Worm (Caenorhabditis elegans) whole organism, L2 larva: ENCODE measurements around the gene syf-2.

Experiments used
- C34F6.9 ChIP-seq: fragments of 150-350 bp; optimal IDR thresholded peaks from 2 replicates; lab custom pipeline; 2014; ENCODE audit warnings: missing biosample characterization, missing genetic modification characterization
- F13H6.1 ChIP-seq: sonication (generic microtip); optimal IDR thresholded peaks from 2 replicates; lab custom pipeline; 2016; ENCODE audit warnings: missing genetic modification characterization, missing compliant biosample characterization
- R02D3.7 ChIP-seq: fragments of 150-350 bp; optimal IDR thresholded peaks from 2 replicates; lab custom pipeline; 2014; ENCODE audit warnings: missing biosample characterization, missing genetic modification characterization
- Y55F3AM.14 ChIP-seq: fragments of 200-800 bp; sonication (Bioruptor generic); optimal IDR thresholded peaks from 2 replicates; lab custom pipeline; 2018; ENCODE audit warnings: mild to moderate bottlenecking, missing genetic modification characterization, missing compliant biosample characterization
- ZK546.5 ChIP-seq: sonication (generic microtip); optimal IDR thresholded peaks from 2 replicates; lab custom pipeline; 2017; ENCODE audit warnings: missing biosample characterization, missing genetic modification characterization
- alr-1 ChIP-seq: fragments of 150-350 bp; optimal IDR thresholded peaks from 2 replicates; lab custom pipeline; 2014; ENCODE audit warnings: missing biosample characterization, missing genetic modification characterization
- aly-2 ChIP-seq: fragments of 150-350 bp; optimal IDR thresholded peaks from 2 replicates; lab custom pipeline; 2014; ENCODE audit warnings: missing biosample characterization, missing genetic modification characterization
- ama-1 ChIP-seq: fragments of 150-350 bp; optimal IDR thresholded peaks from 2 replicates; lab custom pipeline; 2018; ENCODE audit warnings: inconsistent platforms
- blmp-1 ChIP-seq: sonication (generic microtip); optimal IDR thresholded peaks from 2 replicates; lab custom pipeline; 2017; ENCODE audit warnings: missing genetic modification characterization, mild to moderate bottlenecking, missing compliant biosample characterization, antibody characterized with exemption, moderate library complexity; ENCODE audit not compliant: insufficient read depth
- ceh-16 ChIP-seq: fragments of 150-350 bp; optimal IDR thresholded peaks from 2 replicates; lab custom pipeline; 2014; ENCODE audit warnings: missing biosample characterization, missing genetic modification characterization
- ceh-82 ChIP-seq: fragments of 150-350 bp; optimal IDR thresholded peaks from 2 replicates; lab custom pipeline; 2014; ENCODE audit warnings: missing biosample characterization, missing genetic modification characterization
- crh-2 ChIP-seq: sonication (generic microtip); optimal IDR thresholded peaks from 2 replicates; lab custom pipeline; 2017; ENCODE audit warnings: missing biosample characterization, missing genetic modification characterization
- dmd-4 ChIP-seq: sonication (generic microtip); optimal IDR thresholded peaks from 2 replicates; lab custom pipeline; 2017; ENCODE audit warnings: missing biosample characterization, missing genetic modification characterization
- egl-27 ChIP-seq: sonication (generic microtip); optimal IDR thresholded peaks from 3 replicates; lab custom pipeline; 2017; ENCODE audit warnings: missing biosample characterization, missing genetic modification reagents, missing genetic modification characterization
- elt-1 ChIP-seq: fragments of 150-350 bp; optimal IDR thresholded peaks from 2 replicates; lab custom pipeline; 2014; ENCODE audit warnings: missing biosample characterization, missing genetic modification characterization
- elt-3 ChIP-seq: sonication (generic microtip); optimal IDR thresholded peaks from 2 replicates; lab custom pipeline; 2017; ENCODE audit warnings: missing biosample characterization, missing genetic modification characterization
- fos-1 ChIP-seq: fragments of 150-350 bp; optimal IDR thresholded peaks from 2 replicates; lab custom pipeline; 2014; ENCODE audit warnings: missing biosample characterization, missing genetic modification characterization
- gmeb-1 ChIP-seq: fragments of 150-350 bp; optimal IDR thresholded peaks from 2 replicates; lab custom pipeline; 2014; ENCODE audit warnings: missing biosample characterization, missing genetic modification characterization
- lin-11 ChIP-seq: fragments of 150-350 bp; sonication (generic microtip); optimal IDR thresholded peaks from 2 replicates; lab custom pipeline; 2014; ENCODE audit warnings: missing biosample characterization, missing genetic modification characterization, inconsistent platforms, mixed read lengths
- lin-13 ChIP-seq: fragments of 150-350 bp; optimal IDR thresholded peaks from 2 replicates; lab custom pipeline; 2014; ENCODE audit warnings: missing biosample characterization, missing genetic modification reagents, missing genetic modification characterization
- lin-39 ChIP-seq: fragments of 150-350 bp; optimal IDR thresholded peaks from 2 replicates; lab custom pipeline; 2014; ENCODE audit warnings: missing biosample characterization, missing genetic modification reagents, missing genetic modification characterization
- lsy-2 ChIP-seq, 2 experiments: fragments of 150-350 bp in 1 of 2; sonication (generic microtip) in 1 of 2; optimal IDR thresholded peaks; 2 replicates each; lab custom pipeline; 2014 to 2017; ENCODE audit warnings: missing biosample characterization in 2 of 2, missing genetic modification characterization in 2 of 2
- mab-5 ChIP-seq: fragments of 150-350 bp; optimal IDR thresholded peaks from 2 replicates; lab custom pipeline; 2014; ENCODE audit warnings: missing biosample characterization, missing genetic modification characterization
- mbf-1 ChIP-seq: sonication (generic microtip); optimal IDR thresholded peaks from 2 replicates; lab custom pipeline; 2017; ENCODE audit warnings: missing biosample characterization, missing genetic modification characterization
- mdl-1 ChIP-seq, 2 experiments: fragments of 150-350 bp in 1 of 2; sonication (generic microtip) in 1 of 2; optimal IDR thresholded peaks; 2 replicates each; lab custom pipeline; 2017; ENCODE audit warnings: missing biosample characterization in 2 of 2, missing genetic modification characterization in 2 of 2
- nhr-10 ChIP-seq: sonication (generic microtip); optimal IDR thresholded peaks from 2 replicates; lab custom pipeline; 2017; ENCODE audit warnings: missing biosample characterization, missing genetic modification characterization
- nhr-11 ChIP-seq: fragments of 150-350 bp; optimal IDR thresholded peaks from 2 replicates; lab custom pipeline; 2014; ENCODE audit warnings: missing biosample characterization, missing genetic modification characterization
- nhr-12 ChIP-seq: fragments of 150-350 bp; optimal IDR thresholded peaks from 2 replicates; lab custom pipeline; 2014; ENCODE audit warnings: missing biosample characterization, missing genetic modification characterization
- nhr-129 ChIP-seq: fragments of 150-350 bp; optimal IDR thresholded peaks from 2 replicates; lab custom pipeline; 2014; ENCODE audit warnings: missing biosample characterization, missing genetic modification characterization
- nhr-21 ChIP-seq: fragments of 150-350 bp; optimal IDR thresholded peaks from 2 replicates; lab custom pipeline; 2014; ENCODE audit warnings: missing biosample characterization, missing genetic modification characterization
- nhr-23 ChIP-seq: fragments of 150-350 bp; optimal IDR thresholded peaks from 2 replicates; lab custom pipeline; 2014; ENCODE audit warnings: missing biosample characterization, missing genetic modification reagents, missing genetic modification characterization
- nhr-237 ChIP-seq: fragments of 150-350 bp; optimal IDR thresholded peaks from 2 replicates; lab custom pipeline; 2014; ENCODE audit warnings: missing biosample characterization, missing genetic modification characterization
- nhr-25 ChIP-seq: fragments of 150-350 bp; sonication (generic microtip); optimal IDR thresholded peaks from 3 replicates; lab custom pipeline; 2014; ENCODE audit warnings: missing biosample characterization, missing genetic modification characterization
- nhr-6 ChIP-seq: fragments of 150-350 bp; optimal IDR thresholded peaks from 2 replicates; lab custom pipeline; 2014; ENCODE audit warnings: missing biosample characterization, missing genetic modification characterization
- nhr-77 ChIP-seq: fragments of 150-350 bp; optimal IDR thresholded peaks from 2 replicates; lab custom pipeline; 2014; ENCODE audit warnings: missing biosample characterization, missing genetic modification characterization
- peb-1 ChIP-seq: fragments of 150-350 bp; optimal IDR thresholded peaks from 2 replicates; lab custom pipeline; 2014; ENCODE audit warnings: missing biosample characterization, missing genetic modification characterization
- sem-4 ChIP-seq: fragments of 150-350 bp; optimal IDR thresholded peaks from 2 replicates; lab custom pipeline; 2014; ENCODE audit warnings: missing biosample characterization, missing genetic modification reagents, missing genetic modification characterization
- skn-1 ChIP-seq: sonication (generic microtip); optimal IDR thresholded peaks from 2 replicates; lab custom pipeline; 2017; ENCODE audit warnings: missing biosample characterization, missing genetic modification characterization
- sma-3 ChIP-seq: sonication (generic microtip); optimal IDR thresholded peaks from 2 replicates; lab custom pipeline; 2016; ENCODE audit warnings: missing genetic modification reagents, missing genetic modification characterization, missing compliant biosample characterization
- sma-9 ChIP-seq, 2 experiments: fragments of 150-350 bp in 1 of 2; sonication (generic microtip) in 1 of 2; optimal IDR thresholded peaks; 2 replicates each; lab custom pipeline; 2014 to 2016; ENCODE audit warnings: missing genetic modification characterization in 2 of 2, mild to moderate bottlenecking in 1 of 2, missing biosample characterization in 1 of 2, missing compliant biosample characterization in 1 of 2, missing genetic modification reagents in 1 of 2, moderate library complexity in 1 of 2
- snpc-4 ChIP-seq: fragments of 150-350 bp; optimal IDR thresholded peaks from 2 replicates; lab custom pipeline; 2014; ENCODE audit warnings: missing biosample characterization, missing genetic modification characterization
- unc-39 ChIP-seq: fragments of 150-350 bp; optimal IDR thresholded peaks from 2 replicates; lab custom pipeline; 2014; ENCODE audit warnings: missing biosample characterization, missing genetic modification characterization
- unc-55 ChIP-seq: fragments of 150-350 bp; sonication (generic microtip); optimal IDR thresholded peaks from 3 replicates; lab custom pipeline; 2014; ENCODE audit warnings: missing biosample characterization, missing genetic modification reagents, missing genetic modification characterization
- unc-62 ChIP-seq: fragments of 150-350 bp; optimal IDR thresholded peaks from 2 replicates; lab custom pipeline; 2014; ENCODE audit warnings: missing biosample characterization, missing genetic modification reagents, missing genetic modification characterization
- zag-1 ChIP-seq: fragments of 150-350 bp; optimal IDR thresholded peaks from 2 replicates; lab custom pipeline; 2014; ENCODE audit warnings: missing biosample characterization, missing genetic modification characterization
- ztf-1 ChIP-seq: fragments of 200-800 bp; sonication (Bioruptor generic); conservative IDR thresholded peaks from 2 replicates; pipeline ENCODE4 v1.3.6; 2022; ENCODE audit warnings: missing genetic modification characterization, missing compliant biosample characterization
- ztf-11 ChIP-seq: sonication (generic microtip); optimal IDR thresholded peaks from 2 replicates; lab custom pipeline; 2017; ENCODE audit warnings: missing biosample characterization, missing genetic modification characterization
- ztf-4 ChIP-seq: fragments of 150-350 bp; optimal IDR thresholded peaks from 2 replicates; lab custom pipeline; 2014; ENCODE audit warnings: missing biosample characterization, missing genetic modification characterization

The syf-2 gene

DNA sequence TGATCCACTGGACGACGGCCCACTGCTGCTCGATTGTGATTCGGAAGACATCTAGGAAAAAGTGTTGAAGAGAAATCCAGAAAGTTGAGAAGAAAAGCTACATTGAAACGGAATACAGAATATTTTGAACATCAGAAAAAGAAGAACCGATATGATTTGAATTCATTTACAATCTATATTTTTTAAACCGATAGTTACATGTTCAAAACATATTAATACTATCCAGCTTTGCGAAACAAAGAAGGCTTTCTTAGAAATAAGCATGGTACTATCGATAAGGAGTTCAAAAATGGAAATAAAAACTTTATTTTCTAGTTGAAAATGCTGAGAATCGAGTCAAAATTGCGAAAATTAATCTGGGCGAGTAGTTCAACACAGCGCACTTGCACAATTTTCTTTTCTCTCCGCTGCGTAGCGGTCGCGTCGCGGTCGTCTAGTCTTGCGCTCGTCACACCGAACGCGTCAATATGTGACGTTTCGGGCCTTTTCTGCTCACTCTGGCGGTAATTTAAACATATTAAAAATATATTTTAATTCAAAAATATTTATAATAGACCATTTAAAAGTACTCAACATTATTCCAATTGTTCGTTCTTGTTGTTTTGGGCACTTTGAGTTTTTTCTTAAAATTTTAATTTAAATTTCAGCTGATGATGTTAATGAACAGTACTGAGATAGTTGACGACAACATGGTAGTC lies at the start of gene syf-2, which contains the start of gene K04G7.1:
syf-2 (minus strand) TSS at position 51 of the 698 bp plus-strand sequence.
K04G7.1 (plus strand) TSS at position 648 of the 698 bp plus-strand sequence.
- TF ChIP-seq skn-1 (tag; lab: Kevin White, UChicago) (peak; percentile 19), ztf-1 (GFP tag; lab: Robert Waterston, UW) (no peak), nhr-23 (tag; lab: Kevin White, UChicago) (no peak), zag-1 (tag; lab: Kevin White, UChicago) (peak; percentile 66), ztf-11 (tag; lab: Kevin White, UChicago) (no peak), sma-3 (GFP tag; lab: Kevin White, UChicago) (peak; percentile 86), dmd-4 (tag; lab: Kevin White, UChicago) (no peak), gmeb-1 (peak; percentile 95), sem-4 (tag; lab: Kevin White, UChicago) (peak; percentile 77), elt-3 (tag; lab: Kevin White, UChicago) (no peak), ztf-4 (tag; lab: Kevin White, UChicago) (peak; percentile 58), nhr-12 (tag; lab: Kevin White, UChicago) (no peak), sma-9 (GFP tag; optimal IDR thresholded peaks at IDR 0.05; lab: Kevin White, UChicago) (peak; percentile 83), sma-9 (tag; optimal IDR thresholded peaks at IDR 0.05; lab: Kevin White, UChicago) (no peak), mdl-1 (tag; optimal IDR thresholded peaks at IDR 0.05; lab: Kevin White, UChicago) (peak in 1 of 2 experiments; percentile 67), ceh-16 (tag; lab: Kevin White, UChicago) (peak; percentile 56), mbf-1 (tag; lab: Kevin White, UChicago) (no peak), nhr-25 (tag; lab: Kevin White, UChicago) (peak; percentile 89), snpc-4 (peak; percentile 82), unc-62 (GFP tag; lab: Kevin White, UChicago) (no peak), crh-2 (tag; lab: Kevin White, UChicago) (peak; percentile 94), nhr-10 (tag; lab: Kevin White, UChicago) (no peak), egl-27 (tag; lab: Kevin White, UChicago) (peak; percentile 92), aly-2 (no peak), nhr-77 (peak; percentile 32), Y55F3AM.14 (GFP tag; lab: Kevin White, UChicago) (no peak), lin-13 (GFP tag; lab: Kevin White, UChicago) (peak; percentile 99), nhr-11 (tag; lab: Kevin White, UChicago) (no peak), lin-39 (tag; lab: Kevin White, UChicago) (peak; percentile 3), lin-11 (tag; lab: Kevin White, UChicago) (peak; percentile 87), F13H6.1 (tag; lab: Kevin White, UChicago) (peak; percentile 78), blmp-1 (tag; lab: Kevin White, UChicago) (peak; percentile 63), nhr-237 (tag; lab: Kevin White, UChicago) (no peak), nhr-21 (peak; percentile 86), unc-39 (no peak), mab-5 (peak; percentile 79), peb-1 (tag; lab: Kevin White, UChicago) (no peak), unc-55 (GFP tag; lab: Kevin White, UChicago) (peak; percentile 98), ceh-82 (tag; lab: Kevin White, UChicago) (no peak), C34F6.9 (peak; percentile 94), alr-1 (tag; lab: Kevin White, UChicago) (no peak), fos-1 (tag; lab: Kevin White, UChicago) (peak; percentile 82), R02D3.7 (tag; lab: Kevin White, UChicago) (peak; percentile 19), nhr-129 (tag; lab: Kevin White, UChicago) (peak; percentile 82), nhr-6 (peak; percentile 69), lsy-2 (tag; optimal IDR thresholded peaks at IDR 0.05; lab: Kevin White, UChicago) (peak; percentile 78 to 96), elt-1 (tag; lab: Kevin White, UChicago) (no peak), ZK546.5 (tag; lab: Kevin White, UChicago) (peak; percentile 12), ama-1 (lab: Kevin White, UChicago) (no peak)
